Worm (Caenorhabditis elegans) whole organism, young adult: ENCODE results near the gene rabr-4.

Source experiments
- B0336.3 ChIP-seq: fragments of 200-800 bp; sonication (Bioruptor generic); IDR thresholded peaks from 2 replicates; pipeline ENCODE4 v1.3.6; 2022; ENCODE audit warnings: missing genetic modification characterization, missing compliant biosample characterization
- F37B4.10 ChIP-seq: fragments of 200-800 bp; sonication (Bioruptor generic); IDR thresholded peaks from 2 replicates; pipeline ENCODE4 v1.3.6; 2022; ENCODE audit warnings: missing genetic modification characterization, missing compliant biosample characterization
- F52B5.7 ChIP-seq: sonication (generic microtip); optimal IDR thresholded peaks from 2 replicates; lab custom pipeline; 2016; ENCODE audit warnings: mild to moderate bottlenecking, missing genetic modification characterization, missing compliant biosample characterization
- ceh-79 ChIP-seq: sonication (generic microtip); optimal IDR thresholded peaks from 2 replicates; lab custom pipeline; 2017; ENCODE audit warnings: mild to moderate bottlenecking, missing genetic modification characterization, missing compliant biosample characterization
- mel-28 ChIP-seq: sonication (generic microtip); optimal IDR thresholded peaks from 2 replicates; lab custom pipeline; 2016; ENCODE audit warnings: borderline replicate concordance, mild to moderate bottlenecking, missing genetic modification characterization, missing compliant biosample characterization
- snpc-4 ChIP-seq, 5 experiments: fragments of 150-350 bp in 1 of 5; sonication (generic microtip) in 4 of 5; optimal IDR thresholded peaks; 2 replicates each; lab custom pipeline; 2014 to 2018; ENCODE audit warnings: missing genetic modification characterization in 5 of 5, missing biosample characterization in 3 of 5, antibody characterized with exemption in 2 of 5, mild to moderate bottlenecking in 2 of 5, missing compliant biosample characterization in 2 of 5, missing genotype in 2 of 5, moderate library complexity in 2 of 5, missing genetic modification reagents in 1 of 5

- TF ChIP-seq F37B4.10 (no peak), F52B5.7 (no peak), mel-28 (no peak), snpc-4 (GFP tag; optimal IDR thresholded peaks at IDR 0.05; lab: Kevin White, UChicago) (no peak), snpc-4 (tag; optimal IDR thresholded peaks at IDR 0.05; lab: Kevin White, UChicago) (no peak), ceh-79 (no peak), B0336.3 (no peak)
Observed at ce11 chrV:16202618-16203017, 7.9 kb downstream of the rabr-4 start, which contains the start of gene F11A5.18.
